Worm (Caenorhabditis elegans): ENCODE measurements around the gene str-94.

Gene str-94

DNA sequence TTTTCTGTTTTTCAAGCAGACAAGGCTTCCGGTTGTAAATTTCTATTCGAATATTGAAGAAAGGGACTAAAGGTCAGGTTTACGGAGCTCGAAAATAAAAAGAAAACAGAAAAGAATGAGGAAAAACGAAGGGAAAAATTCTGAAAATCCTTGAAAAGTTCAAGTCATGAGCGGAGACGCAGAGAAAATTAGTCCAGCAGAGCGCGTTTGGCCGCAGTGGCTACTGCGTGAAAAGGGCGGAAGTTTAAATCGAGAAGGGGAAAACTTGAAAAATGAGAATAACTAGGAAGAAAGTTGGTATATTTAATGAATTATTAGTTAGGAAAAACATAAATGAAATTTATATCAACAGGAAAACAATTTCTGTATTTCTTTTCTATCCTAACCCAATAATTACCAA, 28.7 kb downstream of the str-94 start:
- TF ChIP-seq ham-2 (GFP tag; optimal IDR thresholded peaks at IDR 0.05) (no peak), nhr-76 (tag; optimal IDR thresholded peaks at IDR 0.05) (no peak), nhr-237 (tag; optimal IDR thresholded peaks at IDR 0.05) (peak; percentile 28), mls-2 (tag; optimal IDR thresholded peaks at IDR 0.05) (no peak), lsy-2 (tag; optimal IDR thresholded peaks at IDR 0.05) (peak; percentile 30), pha-4 (tag; optimal IDR thresholded peaks at IDR 0.05) (peak; percentile 20), ces-1 (GFP tag; optimal IDR thresholded peaks at IDR 0.05) (peak; percentile 80), lin-32 (GFP tag; optimal IDR thresholded peaks at IDR 0.05) (no peak), flh-1 (GFP tag; optimal IDR thresholded peaks at IDR 0.05) (no peak), ztf-11 (tag; optimal IDR thresholded peaks at IDR 0.05) (no peak), ceh-83 (GFP tag; optimal IDR thresholded peaks at IDR 0.05) (no peak), mep-1 (tag; optimal IDR thresholded peaks at IDR 0.05) (peak; percentile 66), unc-120 (tag; optimal IDR thresholded peaks at IDR 0.05; ENCODE audit: poor library complexity, severe bottlenecking) (no peak), nhr-2 (tag; optimal IDR thresholded peaks at IDR 0.05) (no peak), mab-5 (tag; optimal IDR thresholded peaks at IDR 0.05) (no peak), nhr-12 (tag; optimal IDR thresholded peaks at IDR 0.05) (no peak), snpc-4 (tag; optimal IDR thresholded peaks at IDR 0.05) (no peak), blmp-1 (tag; optimal IDR thresholded peaks at IDR 0.05) (no peak), bed-3 (GFP tag; optimal IDR thresholded peaks at IDR 0.05) (no peak), cnd-1 (tag; optimal IDR thresholded peaks at IDR 0.05) (no peak), lin-13 (tag; optimal IDR thresholded peaks at IDR 0.05) (no peak), nhr-28 (tag; optimal IDR thresholded peaks at IDR 0.05) (no peak), tbx-8 (GFP tag; optimal IDR thresholded peaks at IDR 0.05) (no peak), zip-8 (tag; optimal IDR thresholded peaks at IDR 0.05) (no peak), hlh-1 (tag; optimal IDR thresholded peaks at IDR 0.05) (no peak), drap-1 (GFP tag; optimal IDR thresholded peaks at IDR 0.05) (no peak), unc-62 (GFP tag; optimal IDR thresholded peaks at IDR 0.05) (no peak), ceh-43 (GFP tag; optimal IDR thresholded peaks at IDR 0.05) (no peak), unc-39 (tag; optimal IDR thresholded peaks at IDR 0.05) (no peak), elt-3 (tag; optimal IDR thresholded peaks at IDR 0.05) (no peak), ceh-39 (tag; optimal IDR thresholded peaks at IDR 0.05) (no peak), M03D4.4 (tag; optimal IDR thresholded peaks at IDR 0.05) (no peak), elt-1 (tag; optimal IDR thresholded peaks at IDR 0.05; ENCODE audit: borderline replicate concordance, insufficient read depth) (no peak), sptf-1 (tag; optimal IDR thresholded peaks at IDR 0.05) (no peak), sem-2 (GFP tag; optimal IDR thresholded peaks at IDR 0.05) (no peak)

DNA sequence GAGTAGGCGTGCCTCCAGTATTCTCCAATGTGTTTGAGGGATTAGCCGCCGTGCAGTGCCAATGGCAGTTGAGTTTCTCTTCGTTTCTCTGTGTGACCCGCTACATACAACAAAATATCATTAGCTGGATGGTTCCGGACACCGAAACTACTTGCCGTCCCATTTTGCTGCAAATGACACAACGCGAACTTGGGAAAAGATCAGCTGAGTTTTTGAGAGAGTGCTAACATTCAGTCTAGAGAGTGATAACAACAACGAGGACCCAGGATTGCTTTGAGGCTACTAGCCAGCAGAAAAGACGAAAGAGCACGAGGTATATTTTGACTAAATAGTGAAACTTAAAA, 29.7 kb downstream of the str-94 start:
- TF ChIP-seq snpc-4 (tag; optimal IDR thresholded peaks at IDR 0.05) (no peak), lsy-2 (tag; optimal IDR thresholded peaks at IDR 0.05) (no peak), elt-1 (tag; optimal IDR thresholded peaks at IDR 0.05; ENCODE audit: borderline replicate concordance, insufficient read depth) (no peak), lin-32 (GFP tag; optimal IDR thresholded peaks at IDR 0.05) (no peak), tbx-8 (GFP tag; optimal IDR thresholded peaks at IDR 0.05) (no peak), ceh-83 (GFP tag; optimal IDR thresholded peaks at IDR 0.05) (no peak), cnd-1 (tag; optimal IDR thresholded peaks at IDR 0.05) (no peak)

DNA sequence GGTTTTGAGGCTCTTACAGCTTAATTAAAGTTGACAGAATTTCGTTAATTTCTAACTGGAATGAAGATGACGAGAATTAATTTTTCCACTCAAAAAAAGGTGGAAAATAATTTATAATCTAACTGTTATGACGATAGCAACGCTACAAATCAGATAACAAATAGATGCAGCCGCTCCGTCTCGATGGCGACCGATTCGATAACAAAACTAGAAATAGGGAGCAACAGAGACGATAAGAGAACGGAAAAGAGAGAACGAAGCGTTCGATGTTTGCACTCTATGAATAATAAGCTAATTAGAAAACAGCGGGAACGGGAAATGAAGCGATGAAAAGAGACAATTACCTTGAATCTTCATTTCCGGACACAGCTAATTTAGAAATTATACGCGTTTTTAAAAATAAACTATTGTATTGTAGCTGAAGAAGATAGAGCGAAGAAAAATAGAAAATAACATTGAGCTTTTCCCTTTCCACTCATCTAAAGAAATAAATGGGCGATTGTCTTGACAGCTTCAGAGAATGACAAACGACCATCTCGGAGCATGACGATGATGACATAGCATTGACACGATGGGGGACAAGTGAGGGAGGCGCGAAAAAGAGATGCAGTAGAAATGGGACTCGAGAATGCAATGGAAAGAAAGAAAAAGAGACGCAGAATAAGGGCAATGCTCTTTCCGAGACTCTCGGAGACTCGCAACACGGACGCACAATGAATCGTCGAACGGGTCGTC, 30.3 kb downstream of the str-94 start:
- peak; percentile 22 for TF ChIP-seq mep-1 (tag; optimal IDR thresholded peaks at IDR 0.05)
- no peak for TF ChIP-seq ztf-11 (tag; optimal IDR thresholded peaks at IDR 0.05)
- no peak for TF ChIP-seq bed-3 (GFP tag; optimal IDR thresholded peaks at IDR 0.05)
- no peak for TF ChIP-seq ceh-39 (tag; optimal IDR thresholded peaks at IDR 0.05)
- TF ChIP-seq blmp-1 (tag; optimal IDR thresholded peaks at IDR 0.05) = no peak
- peak; percentile 91 for TF ChIP-seq unc-62 (GFP tag; optimal IDR thresholded peaks at IDR 0.05)
- TF ChIP-seq elt-1 (tag; optimal IDR thresholded peaks at IDR 0.05; ENCODE audit: borderline replicate concordance, insufficient read depth) = no peak
- TF ChIP-seq mls-2 (tag; optimal IDR thresholded peaks at IDR 0.05) = peak; percentile 37
- TF ChIP-seq lin-13 (tag; optimal IDR thresholded peaks at IDR 0.05) = no peak
- peak; percentile 20 for TF ChIP-seq ces-1 (GFP tag; optimal IDR thresholded peaks at IDR 0.05)
- no peak for TF ChIP-seq nhr-12 (tag; optimal IDR thresholded peaks at IDR 0.05)
